Fruit fly (Drosophila melanogaster) whole organism, embryonic: ENCODE measurements around the gene pnt.

Experiments
- Abd-B ChIP-seq: fragments of 200-800 bp; sonication (Bioruptor generic); optimal IDR thresholded peaks from 2 replicates; lab custom pipeline; 2018; ENCODE audit warnings: missing biosample characterization, mild to moderate bottlenecking, missing genetic modification characterization, moderate library complexity
- Antp ChIP-seq: fragments of 200-800 bp; sonication (Bioruptor generic); optimal IDR thresholded peaks from 3 replicates; lab custom pipeline; 2016; ENCODE audit warnings: missing biosample characterization, missing genetic modification characterization
- Bteb2 ChIP-seq: fragments of 200-800 bp; sonication (Bioruptor generic); optimal IDR thresholded peaks from 2 replicates; lab custom pipeline; 2016; ENCODE audit warnings: missing biosample characterization, missing genetic modification characterization
- CG11504 ChIP-seq: fragments of 200-800 bp; sonication (Bioruptor generic); optimal IDR thresholded peaks from 3 replicates; lab custom pipeline; 2019; ENCODE audit warnings: missing biosample characterization, mild to moderate bottlenecking, missing genetic modification characterization, moderate library complexity
- CG11723 ChIP-seq: fragments of 200-800 bp; sonication (Bioruptor generic); optimal IDR thresholded peaks from 2 replicates; lab custom pipeline; 2017; ENCODE audit warnings: missing biosample characterization, mild to moderate bottlenecking, missing genetic modification characterization
- CG12391 ChIP-seq: fragments of 200-800 bp; sonication (Bioruptor generic); optimal IDR thresholded peaks from 3 replicates; lab custom pipeline; 2018; ENCODE audit warnings: missing biosample characterization, mild to moderate bottlenecking, missing genetic modification characterization, moderate library complexity
- CG13287 ChIP-seq: fragments of 200-800 bp; sonication (Bioruptor generic); IDR thresholded peaks from 2 replicates; pipeline ENCODE4 v1.3.6; 2022; ENCODE audit warnings: missing biosample characterization, missing genetic modification characterization; ENCODE audit not compliant: partially characterized antibody
- CG1602 ChIP-seq: fragments of 200-800 bp; sonication (Bioruptor generic); optimal IDR thresholded peaks from 3 replicates; lab custom pipeline; 2016; ENCODE audit warnings: missing biosample characterization, missing genetic modification characterization
- CG1603 ChIP-seq: fragments of 200-800 bp; sonication (Bioruptor generic); optimal IDR thresholded peaks from 2 replicates; lab custom pipeline; 2019; ENCODE audit warnings: missing biosample characterization, mild to moderate bottlenecking, missing genetic modification characterization, moderate library complexity
- CG16813 ChIP-seq: fragments of 200-800 bp; sonication (Bioruptor generic); IDR thresholded peaks from 3 replicates; pipeline ENCODE4 v1.3.6; 2022; ENCODE audit warnings: missing biosample characterization, missing genetic modification characterization; ENCODE audit not compliant: partially characterized antibody
- CG17912 ChIP-seq: fragments of 200-800 bp; sonication (Bioruptor generic); optimal IDR thresholded peaks from 2 replicates; lab custom pipeline; 2018; ENCODE audit warnings: missing biosample characterization, mild to moderate bottlenecking, missing genetic modification characterization
- CG18011 ChIP-seq: fragments of 200-800 bp; sonication (Bioruptor generic); optimal IDR thresholded peaks from 2 replicates; lab custom pipeline; 2017; ENCODE audit warnings: missing biosample characterization, missing genetic modification characterization, mild to moderate bottlenecking, moderate library complexity, missing genotype
- CG18764 ChIP-seq: fragments of 200-800 bp; sonication (Bioruptor generic); optimal IDR thresholded peaks from 3 replicates; lab custom pipeline; 2016; ENCODE audit warnings: missing biosample characterization, missing genetic modification characterization
- CG31441 ChIP-seq: fragments of 200-800 bp; sonication (Bioruptor generic); IDR thresholded peaks from 2 replicates; pipeline ENCODE4 v1.3.6; 2022; ENCODE audit warnings: missing biosample characterization, missing genetic modification characterization
- CG3163 ChIP-seq: fragments of 200-800 bp; sonication (Bioruptor generic); optimal IDR thresholded peaks from 3 replicates; lab custom pipeline; 2016; ENCODE audit warnings: missing biosample characterization, missing genetic modification characterization
- CG3995 ChIP-seq: fragments of 200-800 bp; sonication (Bioruptor generic); optimal IDR thresholded peaks from 3 replicates; lab custom pipeline; 2016; ENCODE audit warnings: missing biosample characterization, missing genetic modification characterization
- CG4424 ChIP-seq: fragments of 200-800 bp; sonication (Bioruptor generic); optimal IDR thresholded peaks from 3 replicates; lab custom pipeline; 2016; ENCODE audit warnings: missing biosample characterization, missing genetic modification characterization
- CG4854 ChIP-seq: fragments of 200-800 bp; sonication (Bioruptor generic); optimal IDR thresholded peaks from 2 replicates; lab custom pipeline; 2016; ENCODE audit warnings: missing biosample characterization, missing genetic modification characterization, inconsistent platforms
- CG6254 ChIP-seq: fragments of 200-800 bp; sonication (Bioruptor generic); optimal IDR thresholded peaks from 3 replicates; lab custom pipeline; 2017; ENCODE audit warnings: mild to moderate bottlenecking, missing biosample characterization, missing genetic modification reagents, missing genetic modification characterization
- CG7271 ChIP-seq: fragments of 200-800 bp; sonication (Bioruptor generic); optimal IDR thresholded peaks from 2 replicates; lab custom pipeline; 2018; ENCODE audit warnings: missing biosample characterization, mild to moderate bottlenecking, missing genetic modification characterization, moderate library complexity
- CG8478 ChIP-seq: fragments of >200 bp; optimal IDR thresholded peaks from 2 replicates; lab custom pipeline; 2018
- Dll ChIP-seq: fragments of 200-800 bp; sonication (Bioruptor generic); IDR thresholded peaks from 4 replicates; pipeline ENCODE4 v1.3.6; 2022; ENCODE audit warnings: missing biosample characterization, missing genetic modification characterization; ENCODE audit not compliant: partially characterized antibody
- Elba2 ChIP-seq: fragments of 200-800 bp; sonication (Bioruptor generic); optimal IDR thresholded peaks from 3 replicates; lab custom pipeline; 2016; ENCODE audit warnings: missing biosample characterization, missing genetic modification characterization
- H2.0 ChIP-seq: fragments of 200-800 bp; sonication (Bioruptor generic); IDR thresholded peaks from 2 replicates; pipeline ENCODE4 v1.3.6; 2022; ENCODE audit warnings: missing biosample characterization, missing genetic modification characterization
- HLH4C ChIP-seq: fragments of 200-800 bp; sonication (Bioruptor generic); IDR thresholded peaks from 3 replicates; pipeline ENCODE4 v1.3.6; 2022; ENCODE audit warnings: missing biosample characterization, missing genetic modification characterization; ENCODE audit not compliant: partially characterized antibody
- Hey ChIP-seq: fragments of 200-800 bp; sonication (Bioruptor generic); optimal IDR thresholded peaks from 3 replicates; lab custom pipeline; 2018; ENCODE audit warnings: missing biosample characterization, mild to moderate bottlenecking, missing genetic modification characterization
- HmgD ChIP-seq: fragments of 200-800 bp; sonication (Bioruptor generic); optimal IDR thresholded peaks from 3 replicates; lab custom pipeline; 2016; ENCODE audit warnings: missing biosample characterization, missing genetic modification characterization
- Lhr ChIP-seq: fragments of 200-800 bp; sonication (Bioruptor generic); optimal IDR thresholded peaks from 3 replicates; lab custom pipeline; 2017; ENCODE audit warnings: mild to moderate bottlenecking, missing biosample characterization, missing genetic modification reagents, missing genetic modification characterization
- NK7.1 ChIP-seq: fragments of 200-800 bp; sonication (Bioruptor generic); optimal IDR thresholded peaks from 3 replicates; lab custom pipeline; 2016; ENCODE audit warnings: missing biosample characterization, missing genetic modification characterization
- Six4 ChIP-seq: fragments of 200-800 bp; sonication (Bioruptor generic); optimal IDR thresholded peaks from 2 replicates; lab custom pipeline; 2016; ENCODE audit warnings: missing biosample characterization, missing genetic modification characterization
- Sox102F ChIP-seq: fragments of 200-800 bp; sonication (Bioruptor generic); optimal IDR thresholded peaks from 2 replicates; lab custom pipeline; 2018; ENCODE audit warnings: missing biosample characterization, mild to moderate bottlenecking, missing genetic modification characterization, moderate library complexity
- Sry-β ChIP-seq: fragments of 200-800 bp; sonication (Bioruptor generic); optimal IDR thresholded peaks from 2 replicates; lab custom pipeline; 2018; ENCODE audit warnings: missing biosample characterization, mild to moderate bottlenecking, missing genetic modification characterization, moderate library complexity
- Stat92E ChIP-seq, 3 experiments: fragments of >200 bp in 2 of 3; fragments of 200-800 bp in 1 of 3; sonication (Bioruptor generic) in 1 of 3; optimal IDR thresholded peaks; 2 replicates each; lab custom pipeline; 2017 to 2019; ENCODE audit warnings: missing biosample characterization in 3 of 3, missing genetic modification characterization in 3 of 3, mild to moderate bottlenecking in 1 of 3, moderate library complexity in 1 of 3
- ash1 ChIP-seq: fragments of 200-800 bp; sonication (Bioruptor generic); optimal IDR thresholded peaks from 2 replicates; lab custom pipeline; 2018; ENCODE audit warnings: missing biosample characterization, mild to moderate bottlenecking, missing genetic modification characterization
- fd64A ChIP-seq: fragments of 200-800 bp; sonication (Bioruptor generic); optimal IDR thresholded peaks from 3 replicates; lab custom pipeline; 2018; ENCODE audit warnings: missing biosample characterization, mild to moderate bottlenecking, missing genetic modification characterization
- gcm ChIP-seq: fragments of 200-800 bp; sonication (Bioruptor generic); optimal IDR thresholded peaks from 2 replicates; lab custom pipeline; 2019; ENCODE audit warnings: missing biosample characterization, mild to moderate bottlenecking, missing genetic modification characterization, moderate library complexity
- gsb-n ChIP-seq: fragments of 200-800 bp; sonication (Bioruptor generic); optimal IDR thresholded peaks from 3 replicates; lab custom pipeline; 2018; ENCODE audit warnings: missing biosample characterization, mild to moderate bottlenecking, missing genetic modification characterization
- ken ChIP-seq: fragments of 200-800 bp; sonication (Bioruptor generic); IDR thresholded peaks from 3 replicates; pipeline ENCODE4 v1.3.6; 2022; ENCODE audit warnings: missing biosample characterization, missing genetic modification characterization
- mirr ChIP-seq: fragments of 200-800 bp; sonication (Bioruptor generic); optimal IDR thresholded peaks from 3 replicates; lab custom pipeline; 2018; ENCODE audit warnings: missing biosample characterization, mild to moderate bottlenecking, missing genetic modification characterization
- nerfin-2 ChIP-seq: fragments of 200-800 bp; sonication (Bioruptor generic); IDR thresholded peaks from 2 replicates; pipeline ENCODE4 v1.3.6; 2022; ENCODE audit warnings: missing biosample characterization, missing genetic modification characterization; ENCODE audit not compliant: partially characterized antibody
- pan ChIP-seq, 4 experiments: fragments of >200 bp in 3 of 4; fragments of 200-800 bp in 1 of 4; sonication (Bioruptor generic) in 1 of 4; optimal IDR thresholded peaks in 3 of 4; IDR thresholded peaks in 1 of 4; 2 replicates each; pipeline versions ENCODE4 v1.3.6 to Lab custom; 2017 to 2022; ENCODE audit warnings: missing biosample characterization in 2 of 4, missing genetic modification characterization in 2 of 4, mixed read lengths in 1 of 4
- pho ChIP-seq: fragments of 200-800 bp; sonication (Bioruptor generic); optimal IDR thresholded peaks from 2 replicates; lab custom pipeline; 2016; ENCODE audit warnings: missing biosample characterization, missing genetic modification characterization
- pnt ChIP-seq: fragments of 200-800 bp; sonication (Bioruptor generic); optimal IDR thresholded peaks from 3 replicates; lab custom pipeline; 2016; ENCODE audit warnings: missing biosample characterization, missing genetic modification characterization
- pros ChIP-seq: fragments of 200-800 bp; sonication (Bioruptor generic); optimal IDR thresholded peaks from 3 replicates; lab custom pipeline; 2019; ENCODE audit warnings: missing biosample characterization, mild to moderate bottlenecking, missing genetic modification characterization, moderate library complexity
- stc ChIP-seq: fragments of 200-800 bp; sonication (Bioruptor generic); IDR thresholded peaks from 2 replicates; pipeline ENCODE4 v1.3.6; 2022; ENCODE audit warnings: missing biosample characterization, missing genetic modification characterization
- toy ChIP-seq: fragments of 200-800 bp; sonication (Bioruptor generic); IDR thresholded peaks from 2 replicates; pipeline ENCODE4 v1.3.6; 2022; ENCODE audit warnings: missing biosample characterization, missing genetic modification characterization
- vvl ChIP-seq: fragments of 200-800 bp; sonication (Bioruptor generic); IDR thresholded peaks from 2 replicates; pipeline ENCODE4 v1.3.6; 2022; ENCODE audit warnings: missing biosample characterization, missing genetic modification characterization
- wdn ChIP-seq: fragments of 200-800 bp; sonication (Bioruptor generic); IDR thresholded peaks from 2 replicates; pipeline ENCODE4 v1.3.6; 2022; ENCODE audit warnings: missing biosample characterization, missing genetic modification characterization
- wor ChIP-seq: fragments of 200-800 bp; sonication (Bioruptor generic); IDR thresholded peaks from 2 replicates; pipeline ENCODE4 v1.3.6; 2022; ENCODE audit warnings: missing biosample characterization, missing genetic modification characterization
- zfh1 ChIP-seq: fragments of 200-800 bp; sonication (Bioruptor generic); IDR thresholded peaks from 3 replicates; pipeline ENCODE4 v1.3.6; 2022; ENCODE audit warnings: missing biosample characterization, missing genetic modification characterization

pnt gene

dm6 chr3R:23335577-23335976 is 10.4 kb downstream of the pnt start (continued):
- TF ChIP-seq Stat92E (GFP tag; optimal IDR thresholded peaks at IDR 0.05; lab: Kevin White, UChicago) (no peak), pan (optimal IDR thresholded peaks at IDR 0.05; lab: Kevin White, UChicago) (no peak), pan (GFP tag; optimal IDR thresholded peaks at IDR 0.05 in 1 of 2, IDR thresholded peaks at IDR 0.05 in 1 of 2) (peak in 1 of 2 experiments; percentile 48), H2.0 (GFP tag; lab: Robert Waterston, UW) (peak; percentile 36), CG3163 (GFP tag; lab: Kevin White, UChicago) (no peak), ash1 (GFP tag; lab: Kevin White, UChicago) (no peak), stc (GFP tag; lab: Robert Waterston, UW) (peak; percentile 53; the same call in 1 of the 2 replicates), Hey (tag; lab: Kevin White, UChicago) (no peak), pros (GFP tag; lab: Kevin White, UChicago) (no peak), CG7271 (tag; lab: Kevin White, UChicago) (no peak), Bteb2 (GFP tag; lab: Kevin White, UChicago) (no peak), CG13287 (GFP tag; lab: Robert Waterston, UW) (no peak), Sox102F (GFP tag; lab: Kevin White, UChicago) (peak; percentile 64), Antp (GFP tag; lab: Kevin White, UChicago) (no peak), CG4424 (peak; percentile 71), CG3995 (GFP tag; lab: Kevin White, UChicago) (peak; percentile 16), gcm (peak; percentile 50), pnt (GFP tag; lab: Kevin White, UChicago) (no peak), CG11723 (GFP tag; lab: Kevin White, UChicago) (peak; percentile 60), Elba2 (no peak), fd64A (GFP tag; lab: Kevin White, UChicago) (no peak), mirr (GFP tag; lab: Kevin White, UChicago) (peak; percentile 34), CG18011 (GFP tag; lab: Kevin White, UChicago) (peak; percentile 67), CG31441 (peak; percentile 58; the same call in 1 of the 2 replicates), CG17912 (GFP tag; lab: Kevin White, UChicago) (no peak), CG1602 (GFP tag; lab: Kevin White, UChicago) (peak; percentile 40), pho (GFP tag; lab: Kevin White, UChicago) (no peak), toy (GFP tag; lab: Robert Waterston, UW) (peak; percentile 52; the same call in 1 of the 2 replicates), CG18764 (GFP tag; lab: Kevin White, UChicago) (peak; percentile 54), CG1603 (tag; lab: Kevin White, UChicago) (no peak), CG12391 (tag; lab: Kevin White, UChicago) (peak; percentile 78), Abd-B (GFP tag; lab: Kevin White, UChicago) (peak; percentile 77), Sry-β (peak; percentile 18), NK7.1 (GFP tag; lab: Kevin White, UChicago) (no peak), Dll (GFP tag; lab: Robert Waterston, UW) (no peak), CG4854 (GFP tag; lab: Kevin White, UChicago) (no peak), zfh1 (peak; percentile 70; the same call in 2 of the 3 replicates), HLH4C (GFP tag; lab: Robert Waterston, UW) (no peak), CG6254 (GFP tag; lab: Kevin White, UChicago) (peak; percentile 37), nerfin-2 (GFP tag; lab: Robert Waterston, UW) (no peak), HmgD (GFP tag; lab: Kevin White, UChicago) (no peak), wdn (GFP tag; lab: Robert Waterston, UW) (peak; percentile 68), Six4 (peak; percentile 33), gsb-n (no peak), wor (GFP tag; lab: Robert Waterston, UW) (no peak), ken (GFP tag; lab: Robert Waterston, UW) (peak; percentile 35; the same call in 1 of the 3 replicates), CG8478 (lab: Kevin White, UChicago) (no peak), vvl (GFP tag; lab: Robert Waterston, UW) (peak; percentile 64), CG11504 (tag; lab: Kevin White, UChicago) (peak; percentile 85), CG16813 (GFP tag; lab: Robert Waterston, UW) (no peak), Lhr (GFP tag; lab: Kevin White, UChicago) (no peak)
